Worm (Caenorhabditis elegans): ENCODE measurements around the gene Y41D4B.1.
"Not testable (repeated sequence)": the region's sequence is repeated elsewhere in the genome, so short reads cannot be mapped to it uniquely, and the experiment has no call there.

DNA sequence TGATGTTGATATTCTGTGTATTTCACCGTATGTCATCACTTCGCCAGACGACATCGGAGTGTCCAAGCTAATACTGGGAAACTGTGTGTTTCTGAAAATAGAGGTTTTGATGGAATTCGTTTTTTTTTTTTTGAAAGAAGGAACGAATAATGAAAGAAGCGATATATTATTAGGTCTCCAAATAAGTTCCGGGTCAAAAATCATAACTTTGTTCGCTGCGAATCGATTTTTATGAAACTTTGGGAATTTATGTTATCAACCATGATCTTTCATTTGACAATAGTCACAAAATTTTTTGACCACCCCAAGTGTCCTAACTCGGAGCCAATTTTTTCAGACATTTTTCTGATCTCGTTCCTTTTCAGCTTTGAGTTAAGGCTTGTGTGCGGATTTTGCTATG lies 27.3 kb upstream of the Y41D4B.1 start, which contains the start of gene nhr-274:
- not testable (repeated sequence) for TF ChIP-seq ama-1 (optimal IDR thresholded peaks at IDR 0.05); ceh-13 (GFP tag; optimal IDR thresholded peaks at IDR 0.05); ets-7 (tag; optimal IDR thresholded peaks at IDR 0.05)
